Worm (Caenorhabditis elegans) whole organism, mixed stage, embryonic: ENCODE measurements around the gene ceh-74.

ENCODE experiments used
- elt-3 ChIP-seq: fragments of 150-350 bp; optimal IDR thresholded peaks from 2 replicates; lab custom pipeline; 2014; ENCODE audit warnings: missing biosample characterization, missing genetic modification characterization
- lsy-2 ChIP-seq: fragments of 150-350 bp; optimal IDR thresholded peaks from 2 replicates; lab custom pipeline; 2014; ENCODE audit warnings: missing biosample characterization, missing genetic modification characterization
- mep-1 ChIP-seq: fragments of 150-350 bp; optimal IDR thresholded peaks from 2 replicates; lab custom pipeline; 2017; ENCODE audit warnings: missing biosample characterization, missing genetic modification reagents, missing genetic modification characterization, inconsistent platforms
- nhr-12 ChIP-seq: fragments of 150-350 bp; optimal IDR thresholded peaks from 2 replicates; lab custom pipeline; 2014; ENCODE audit warnings: missing biosample characterization, missing genetic modification characterization
- nhr-237 ChIP-seq: fragments of 150-350 bp; optimal IDR thresholded peaks from 2 replicates; lab custom pipeline; 2014; ENCODE audit warnings: missing biosample characterization, missing genetic modification characterization
- nhr-76 ChIP-seq: sonication (generic microtip); optimal IDR thresholded peaks from 2 replicates; lab custom pipeline; 2017; ENCODE audit warnings: missing biosample characterization, missing genetic modification characterization
- pha-4 ChIP-seq: fragments of 150-350 bp; optimal IDR thresholded peaks from 2 replicates; lab custom pipeline; 2018; ENCODE audit warnings: missing biosample characterization, missing genetic modification reagents, missing genetic modification characterization
- sem-2 ChIP-seq: fragments of 200-800 bp; sonication (Bioruptor generic); optimal IDR thresholded peaks from 2 replicates; lab custom pipeline; 2018; ENCODE audit warnings: mild to moderate bottlenecking, missing genetic modification characterization, missing compliant biosample characterization
- snpc-4 ChIP-seq: fragments of 150-350 bp; optimal IDR thresholded peaks from 2 replicates; lab custom pipeline; 2014; ENCODE audit warnings: missing biosample characterization, missing genetic modification characterization
- sptf-1 ChIP-seq: sonication (generic microtip); optimal IDR thresholded peaks from 2 replicates; lab custom pipeline; 2017; ENCODE audit warnings: mild to moderate bottlenecking, missing genetic modification characterization, moderate library complexity, missing compliant biosample characterization
- unc-120 ChIP-seq: sonication (generic microtip); optimal IDR thresholded peaks from 2 replicates; lab custom pipeline; 2017; ENCODE audit warnings: missing genetic modification characterization, missing compliant biosample characterization; ENCODE audit not compliant: poor library complexity, severe bottlenecking
- unc-39 ChIP-seq: fragments of 150-350 bp; optimal IDR thresholded peaks from 2 replicates; lab custom pipeline; 2014; ENCODE audit warnings: missing biosample characterization, missing genetic modification characterization
- unc-62 ChIP-seq: fragments of 150-350 bp; optimal IDR thresholded peaks from 2 replicates; lab custom pipeline; 2014; ENCODE audit warnings: missing biosample characterization, missing genetic modification reagents, missing genetic modification characterization
- ztf-11 ChIP-seq: fragments of 150-350 bp; optimal IDR thresholded peaks from 2 replicates; lab custom pipeline; 2014; ENCODE audit warnings: missing biosample characterization, missing genetic modification characterization

ce11 chrV:14215106-14215505, 37.2 kb downstream of the ceh-74 start, which contains the start of gene T16A9.5:
- TF ChIP-seq mep-1 (no peak), nhr-12 (tag; lab: Kevin White, UChicago) (no peak), pha-4 (tag; lab: Kevin White, UChicago) (no peak), ztf-11 (no peak), lsy-2 (tag; lab: Kevin White, UChicago) (no peak), snpc-4 (no peak), sptf-1 (tag; lab: Kevin White, UChicago) (no peak), unc-62 (GFP tag; lab: Kevin White, UChicago) (no peak), unc-120 (tag; lab: Kevin White, UChicago) (no peak), unc-39 (tag; lab: Kevin White, UChicago) (no peak), nhr-237 (no peak), sem-2 (no peak), elt-3 (tag; lab: Kevin White, UChicago) (no peak), nhr-76 (tag; lab: Kevin White, UChicago) (no peak)
